Fruit fly (Drosophila melanogaster): ENCODE measurements around the gene Doc2.

Doc2 gene

dm6 chr3L:9033999-9034626 is 15.1 kb upstream of the Doc2 start:
- TF ChIP-seq Hr78 (GFP tag; optimal IDR thresholded peaks at IDR 0.05) (no peak), tai (GFP tag; optimal IDR thresholded peaks at IDR 0.05) (no peak), CG9705 (GFP tag; optimal IDR thresholded peaks at IDR 0.05) (peak; percentile 70), Hr83 (GFP tag; optimal IDR thresholded peaks at IDR 0.05; ENCODE audit: poor library complexity, severe bottlenecking) (no peak), Myc (optimal IDR thresholded peaks at IDR 0.05) (no peak), CG32264 (GFP tag; optimal IDR thresholded peaks at IDR 0.05) (peak; percentile 3), Abd-B (GFP tag; optimal IDR thresholded peaks at IDR 0.05) (no peak), Dif (GFP tag; optimal IDR thresholded peaks at IDR 0.05; ENCODE audit: partially characterized antibody) (no peak), fru (GFP tag; optimal IDR thresholded peaks at IDR 0.05) (peak; percentile 70), pan (optimal IDR thresholded peaks at IDR 0.05) (no peak), GATAd (GFP tag; optimal IDR thresholded peaks at IDR 0.05) (no peak), lola (GFP tag; optimal IDR thresholded peaks at IDR 0.05) (no peak), Vsx2 (GFP tag; optimal IDR thresholded peaks at IDR 0.05; ENCODE audit: partially characterized antibody) (no peak), N (GFP tag; optimal IDR thresholded peaks at IDR 0.05) (no peak), Jra (GFP tag; optimal IDR thresholded peaks at IDR 0.05) (peak; percentile 19), Mio (GFP tag; optimal IDR thresholded peaks at IDR 0.05) (no peak), Rel (GFP tag; optimal IDR thresholded peaks at IDR 0.05) (peak; percentile 39), Rel (tag; optimal IDR thresholded peaks at IDR 0.05) (no peak), dmrt93B (GFP tag; optimal IDR thresholded peaks at IDR 0.05) (peak; percentile 73), CrebA (GFP tag; optimal IDR thresholded peaks at IDR 0.05; ENCODE audit: borderline replicate concordance) (no peak), HLH106 (tag; optimal IDR thresholded peaks at IDR 0.05) (peak; percentile 72), brk (GFP tag; optimal IDR thresholded peaks at IDR 0.05) (peak; percentile 42), psq (GFP tag; optimal IDR thresholded peaks at IDR 0.05) (peak; percentile 60), sv (GFP tag; optimal IDR thresholded peaks at IDR 0.05) (peak; percentile 31), br (GFP tag; optimal IDR thresholded peaks at IDR 0.05) (peak; percentile 56), foxo (GFP tag; optimal IDR thresholded peaks at IDR 0.05) (peak in 1 of 2 experiments; percentile 57), dsf (GFP tag; optimal IDR thresholded peaks at IDR 0.05; ENCODE audit: borderline replicate concordance) (no peak), woc (GFP tag; optimal IDR thresholded peaks at IDR 0.05) (peak; percentile 65), ey (GFP tag; optimal IDR thresholded peaks at IDR 0.05) (peak; percentile 65), OdsH (GFP tag; optimal IDR thresholded peaks at IDR 0.05) (peak; percentile 69), sage (GFP tag; optimal IDR thresholded peaks at IDR 0.05) (peak; percentile 74), dl (GFP tag; optimal IDR thresholded peaks at IDR 0.05; ENCODE audit: insufficient read depth in 1 of 2, partially characterized antibody in 2 of 2) (no peak), Hnf4 (GFP tag; optimal IDR thresholded peaks at IDR 0.05) (peak; percentile 37), Dfd (GFP tag; optimal IDR thresholded peaks at IDR 0.05) (no peak), usp (GFP tag; optimal IDR thresholded peaks at IDR 0.05) (no peak), Sp1 (GFP tag; optimal IDR thresholded peaks at IDR 0.05) (peak; percentile 71), jim (GFP tag; optimal IDR thresholded peaks at IDR 0.05) (no peak), h (GFP tag; optimal IDR thresholded peaks at IDR 0.05) (peak; percentile 86), rgr (GFP tag; optimal IDR thresholded peaks at IDR 0.05) (peak; percentile 69)

- TF ChIP-seq foxo (GFP tag; optimal IDR thresholded peaks at IDR 0.05) (peak in 1 of 2 experiments; percentile 68), h (GFP tag; optimal IDR thresholded peaks at IDR 0.05) (peak; percentile 51), HLH106 (tag; optimal IDR thresholded peaks at IDR 0.05) (peak; percentile 81), dl (GFP tag; optimal IDR thresholded peaks at IDR 0.05; ENCODE audit: insufficient read depth in 1 of 2, partially characterized antibody in 2 of 2) (no peak), N (GFP tag; optimal IDR thresholded peaks at IDR 0.05) (no peak), rgr (GFP tag; optimal IDR thresholded peaks at IDR 0.05) (peak; percentile 45), Hr83 (GFP tag; optimal IDR thresholded peaks at IDR 0.05; ENCODE audit: poor library complexity, severe bottlenecking) (no peak), CG9705 (GFP tag; optimal IDR thresholded peaks at IDR 0.05) (peak; percentile 28), sage (GFP tag; optimal IDR thresholded peaks at IDR 0.05) (peak; percentile 1), psq (GFP tag; optimal IDR thresholded peaks at IDR 0.05) (peak; percentile 20), ey (GFP tag; optimal IDR thresholded peaks at IDR 0.05) (peak; percentile 30), fru (GFP tag; optimal IDR thresholded peaks at IDR 0.05) (peak; percentile 53), dsf (GFP tag; optimal IDR thresholded peaks at IDR 0.05; ENCODE audit: borderline replicate concordance) (no peak), dmrt93B (GFP tag; optimal IDR thresholded peaks at IDR 0.05) (peak; percentile 64), Rel (GFP tag; optimal IDR thresholded peaks at IDR 0.05) (no peak), Rel (tag; optimal IDR thresholded peaks at IDR 0.05) (no peak), OdsH (GFP tag; optimal IDR thresholded peaks at IDR 0.05) (peak; percentile 40), Sp1 (GFP tag; optimal IDR thresholded peaks at IDR 0.05) (peak; percentile 76), Dif (GFP tag; optimal IDR thresholded peaks at IDR 0.05; ENCODE audit: partially characterized antibody) (no peak), br (GFP tag; optimal IDR thresholded peaks at IDR 0.05) (no peak)
These were observed 14.5 kb upstream of the Doc2 start for dm6 chr3L:9033537-9033936.
